Worm (Caenorhabditis elegans) whole organism, late embryonic: ENCODE results near the gene set-12.

ENCODE experiments used
- C38D4.7 ChIP-seq: fragments of 200-800 bp; sonication (Bioruptor generic); optimal IDR thresholded peaks from 2 replicates; lab custom pipeline; 2018; ENCODE audit warnings: mild to moderate bottlenecking, missing genetic modification characterization, moderate library complexity, missing compliant biosample characterization
- F13H6.1 ChIP-seq: sonication (generic microtip); optimal IDR thresholded peaks from 2 replicates; lab custom pipeline; 2016; ENCODE audit warnings: missing genetic modification characterization, missing compliant biosample characterization
- K09A11.1 ChIP-seq: sonication (generic microtip); optimal IDR thresholded peaks from 2 replicates; lab custom pipeline; 2017; ENCODE audit warnings: antibody characterized with exemption, mild to moderate bottlenecking, missing genetic modification characterization, missing compliant biosample characterization; ENCODE audit not compliant: insufficient read depth
- T23F11.4 ChIP-seq: fragments of 200-800 bp; sonication (Bioruptor generic); optimal IDR thresholded peaks from 2 replicates; lab custom pipeline; 2018; ENCODE audit warnings: mild to moderate bottlenecking, missing genetic modification characterization, missing compliant biosample characterization
- ahr-1 ChIP-seq: sonication (generic microtip); optimal IDR thresholded peaks from 2 replicates; lab custom pipeline; 2016; ENCODE audit warnings: missing genetic modification characterization, missing compliant biosample characterization
- ama-1 ChIP-seq: fragments of 150-350 bp; optimal IDR thresholded peaks from 2 replicates; lab custom pipeline; 2014
- ceh-14 ChIP-seq: sonication (generic microtip); optimal IDR thresholded peaks from 2 replicates; lab custom pipeline; 2016; ENCODE audit warnings: missing genotype, missing genetic modification characterization, missing compliant biosample characterization
- ceh-18 ChIP-seq: sonication (generic microtip); optimal IDR thresholded peaks from 2 replicates; lab custom pipeline; 2016; ENCODE audit warnings: missing genetic modification characterization, missing compliant biosample characterization
- ceh-19 ChIP-seq: fragments of 200-800 bp; sonication (Bioruptor generic); optimal IDR thresholded peaks from 2 replicates; lab custom pipeline; 2018; ENCODE audit warnings: mild to moderate bottlenecking, missing genetic modification characterization, missing compliant biosample characterization
- ceh-2 ChIP-seq: sonication (generic microtip); optimal IDR thresholded peaks from 2 replicates; lab custom pipeline; 2016; ENCODE audit warnings: missing genotype, missing genetic modification characterization, missing compliant biosample characterization
- ceh-22 ChIP-seq: sonication (generic microtip); optimal IDR thresholded peaks from 2 replicates; lab custom pipeline; 2017; ENCODE audit warnings: missing biosample characterization, missing genetic modification characterization
- ceh-24 ChIP-seq: sonication (generic microtip); optimal IDR thresholded peaks from 2 replicates; lab custom pipeline; 2016; ENCODE audit warnings: mild to moderate bottlenecking, missing genetic modification characterization, missing compliant biosample characterization
- ceh-45 ChIP-seq: fragments of 200-800 bp; sonication (Bioruptor generic); IDR thresholded peaks from 2 replicates; pipeline ENCODE4 v1.3.6; 2022; ENCODE audit warnings: missing genetic modification reagents, missing genetic modification characterization, missing compliant biosample characterization
- ceh-48 ChIP-seq: sonication (generic microtip); optimal IDR thresholded peaks from 2 replicates; lab custom pipeline; 2016; ENCODE audit warnings: missing genetic modification characterization, inconsistent platforms, missing compliant biosample characterization
- ceh-6 ChIP-seq: fragments of 200-800 bp; sonication (Bioruptor generic); optimal IDR thresholded peaks from 2 replicates; lab custom pipeline; 2018; ENCODE audit warnings: mild to moderate bottlenecking, missing genetic modification characterization, missing compliant biosample characterization
- ceh-9 ChIP-seq: sonication (generic microtip); optimal IDR thresholded peaks from 2 replicates; lab custom pipeline; 2016; ENCODE audit warnings: mild to moderate bottlenecking, missing genetic modification characterization, inconsistent platforms, missing compliant biosample characterization
- dmd-4 ChIP-seq: sonication (generic microtip); optimal IDR thresholded peaks from 2 replicates; lab custom pipeline; 2016; ENCODE audit warnings: borderline replicate concordance, missing genetic modification characterization, missing compliant biosample characterization
- elt-4 ChIP-seq: sonication (generic microtip); optimal IDR thresholded peaks from 2 replicates; lab custom pipeline; 2016; ENCODE audit warnings: missing genetic modification characterization, missing compliant biosample characterization
- ets-4 ChIP-seq: sonication (generic microtip); optimal IDR thresholded peaks from 2 replicates; lab custom pipeline; 2016; ENCODE audit warnings: missing genetic modification characterization, missing compliant biosample characterization
- fkh-6 ChIP-seq: sonication (generic microtip); optimal IDR thresholded peaks from 2 replicates; lab custom pipeline; 2016; ENCODE audit warnings: missing genetic modification characterization, missing compliant biosample characterization
- gmeb-2 ChIP-seq: sonication (generic microtip); optimal IDR thresholded peaks from 2 replicates; lab custom pipeline; 2016; ENCODE audit warnings: missing genetic modification characterization, inconsistent platforms, missing compliant biosample characterization
- hlh-15 ChIP-seq: sonication (generic microtip); optimal IDR thresholded peaks from 2 replicates; lab custom pipeline; 2016; ENCODE audit warnings: missing genetic modification characterization, missing compliant biosample characterization
- hlh-30 ChIP-seq: sonication (generic microtip); optimal IDR thresholded peaks from 2 replicates; lab custom pipeline; 2017; ENCODE audit warnings: antibody characterized with exemption, missing genetic modification characterization, missing compliant biosample characterization; ENCODE audit not compliant: insufficient read depth
- hlh-8 ChIP-seq: sonication (generic microtip); optimal IDR thresholded peaks from 2 replicates; lab custom pipeline; 2016; ENCODE audit warnings: missing genotype, missing genetic modification characterization, missing compliant biosample characterization
- lim-6 ChIP-seq: sonication (generic microtip); optimal IDR thresholded peaks from 2 replicates; lab custom pipeline; 2016; ENCODE audit warnings: missing genetic modification characterization, missing compliant biosample characterization
- madf-2 ChIP-seq: sonication (generic microtip); optimal IDR thresholded peaks from 2 replicates; lab custom pipeline; 2017; ENCODE audit warnings: missing genetic modification characterization, missing compliant biosample characterization
- mec-3 ChIP-seq: sonication (generic microtip); optimal IDR thresholded peaks from 2 replicates; lab custom pipeline; 2016; ENCODE audit warnings: borderline replicate concordance, missing genetic modification characterization, missing compliant biosample characterization
- nfya-1 ChIP-seq: sonication (generic microtip); optimal IDR thresholded peaks from 2 replicates; lab custom pipeline; 2017; ENCODE audit warnings: missing genetic modification characterization, mild to moderate bottlenecking, missing compliant biosample characterization, antibody characterized with exemption, moderate library complexity
- npax-4 ChIP-seq: sonication (generic microtip); optimal IDR thresholded peaks from 2 replicates; lab custom pipeline; 2016; ENCODE audit warnings: missing genetic modification characterization, missing compliant biosample characterization
- odd-2 ChIP-seq: sonication (generic microtip); optimal IDR thresholded peaks from 2 replicates; lab custom pipeline; 2017; ENCODE audit warnings: antibody characterized with exemption, mild to moderate bottlenecking, missing genetic modification characterization, missing compliant biosample characterization
- pat-9 ChIP-seq: fragments of 200-800 bp; sonication (Bioruptor generic); optimal IDR thresholded peaks from 2 replicates; lab custom pipeline; 2018; ENCODE audit warnings: mild to moderate bottlenecking, missing genetic modification characterization, moderate library complexity, missing compliant biosample characterization
- pha-2 ChIP-seq: sonication (generic microtip); optimal IDR thresholded peaks from 2 replicates; lab custom pipeline; 2017; ENCODE audit warnings: mild to moderate bottlenecking, missing genetic modification characterization, missing compliant biosample characterization
- pha-4 ChIP-seq: fragments of 150-350 bp; optimal IDR thresholded peaks from 2 replicates; lab custom pipeline; 2018; ENCODE audit warnings: missing biosample characterization, missing genetic modification reagents, missing genetic modification characterization
- pros-1 ChIP-seq: fragments of 150-350 bp; optimal IDR thresholded peaks from 2 replicates; lab custom pipeline; 2014; ENCODE audit warnings: missing biosample characterization, missing genetic modification reagents, missing genetic modification characterization
- sdc-2 ChIP-seq: sonication (generic microtip); optimal IDR thresholded peaks from 2 replicates; lab custom pipeline; 2016; ENCODE audit warnings: missing genotype, missing genetic modification characterization, missing compliant biosample characterization
- syd-9 ChIP-seq: sonication (generic microtip); optimal IDR thresholded peaks from 2 replicates; lab custom pipeline; 2016; ENCODE audit warnings: mild to moderate bottlenecking, missing genetic modification characterization, moderate library complexity, missing compliant biosample characterization
- tbx-7 ChIP-seq: sonication (generic microtip); optimal IDR thresholded peaks from 2 replicates; lab custom pipeline; 2016; ENCODE audit warnings: missing genotype, missing genetic modification characterization, missing compliant biosample characterization
- unc-42 ChIP-seq: sonication (generic microtip); optimal IDR thresholded peaks from 2 replicates; lab custom pipeline; 2016; ENCODE audit warnings: missing genotype, missing genetic modification characterization, missing compliant biosample characterization
- unc-55 ChIP-seq: sonication (generic microtip); optimal IDR thresholded peaks from 2 replicates; lab custom pipeline; 2017; ENCODE audit warnings: missing biosample characterization, missing genetic modification reagents, missing genetic modification characterization
- ztf-16 ChIP-seq: sonication (generic microtip); optimal IDR thresholded peaks from 2 replicates; lab custom pipeline; 2017; ENCODE audit warnings: missing genetic modification characterization, missing compliant biosample characterization

The set-12 gene

DNA sequence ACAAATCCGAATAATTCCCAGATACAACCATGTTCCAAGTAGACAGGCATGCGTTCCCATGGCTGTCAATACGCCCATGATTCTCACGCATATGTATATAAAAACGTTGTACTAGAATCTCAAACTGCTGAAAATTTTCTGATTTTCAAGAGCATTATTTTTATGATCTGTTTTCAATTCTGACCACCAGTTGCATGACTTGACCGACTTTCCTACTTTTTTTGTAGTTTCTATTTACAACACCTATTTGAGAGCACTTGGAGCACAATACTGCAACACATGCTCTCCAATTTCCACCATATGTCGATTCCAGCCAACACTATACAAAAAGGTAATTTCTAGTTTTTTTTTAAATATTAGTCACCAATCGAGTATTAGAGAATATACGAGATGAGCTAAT is 7.9 kb upstream of the set-12 start, which contains the start of gene ref-2:
ref-2 (plus strand) TSS at position 301 of the 400 bp plus-strand sequence.
- TF ChIP-seq T23F11.4, result no peak
- TF ChIP-seq ceh-18 (tag; lab: Kevin White, UChicago), result no peak
- TF ChIP-seq ceh-14 (tag; lab: Kevin White, UChicago), result no peak
- TF ChIP-seq hlh-30, result no peak
- no peak for TF ChIP-seq pha-2 (tag; lab: Kevin White, UChicago)

DNA sequence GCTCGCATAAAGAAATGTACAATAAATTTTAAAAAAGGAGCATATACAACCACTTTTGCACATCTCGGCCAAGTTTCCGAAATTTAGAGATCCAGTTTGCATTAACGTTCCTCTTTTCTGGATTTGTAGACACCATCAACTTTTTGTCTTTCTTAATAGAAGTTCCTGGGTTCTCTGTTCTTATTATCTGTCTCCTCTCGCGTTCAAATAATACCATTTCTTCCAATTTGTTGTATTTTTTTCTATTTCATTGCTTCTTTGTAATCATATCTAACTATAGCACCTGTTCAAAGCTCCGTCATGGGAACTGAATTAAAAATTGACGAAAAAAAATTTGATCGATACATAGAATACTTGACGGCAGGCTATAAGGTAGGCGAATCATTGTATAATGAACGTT is 3.3 kb upstream of the set-12 start, which contains the start of gene K09F5.1:
K09F5.1 (plus strand) TSS at position 301 of the 400 bp plus-strand sequence.
- TF ChIP-seq odd-2 (no peak), nfya-1 (tag; lab: Kevin White, UChicago) (no peak), ceh-19 (GFP tag; lab: Kevin White, UChicago) (no peak), ceh-6 (GFP tag; lab: Kevin White, UChicago) (no peak), ceh-9 (tag; lab: Kevin White, UChicago) (no peak), dmd-4 (tag; lab: Kevin White, UChicago) (no peak), madf-2 (no peak), hlh-15 (tag; lab: Kevin White, UChicago) (no peak), ceh-22 (tag; lab: Kevin White, UChicago) (no peak), tbx-7 (no peak), ceh-18 (tag; lab: Kevin White, UChicago) (no peak), pat-9 (no peak), C38D4.7 (GFP tag; lab: Kevin White, UChicago) (no peak), ztf-16 (tag; lab: Kevin White, UChicago) (no peak), ceh-48 (tag; lab: Kevin White, UChicago) (no peak), K09A11.1 (no peak), npax-4 (tag; lab: Kevin White, UChicago) (no peak), ceh-24 (no peak), gmeb-2 (no peak), ceh-45 (GFP tag; lab: Robert Waterston, UW) (no peak)

ce11 chrX:7733571-7733970 is 2.5 kb downstream of the set-12 start:
- TF ChIP-seq F13H6.1 (tag; lab: Kevin White, UChicago) (no peak), ama-1 (no peak), madf-2 (no peak)
- TF ChIP-seq, all 69 proteins: peak for 0

ce11 chrX:7727601-7728000 is 8.5 kb downstream of the set-12 start, which contains the start of gene vit-1:
vit-1 (plus strand) TSS chrX:7727889.
- no peak for TF ChIP-seq syd-9 (tag; lab: Kevin White, UChicago)
- no peak for TF ChIP-seq pros-1 (tag; lab: Kevin White, UChicago)
- TF ChIP-seq unc-42 (tag; lab: Kevin White, UChicago), result no peak
- TF ChIP-seq unc-55 (GFP tag; lab: Kevin White, UChicago), result no peak
- no peak for TF ChIP-seq mec-3 (tag; lab: Kevin White, UChicago)
- TF ChIP-seq ceh-2 (tag; lab: Kevin White, UChicago), result no peak
- no peak for TF ChIP-seq ets-4 (tag; lab: Kevin White, UChicago)
- TF ChIP-seq ahr-1 (tag; lab: Kevin White, UChicago), result no peak
- no peak for TF ChIP-seq elt-4 (tag; lab: Kevin White, UChicago)
- no peak for TF ChIP-seq C38D4.7 (GFP tag; lab: Kevin White, UChicago)
- no peak for TF ChIP-seq ceh-48 (tag; lab: Kevin White, UChicago)
- no peak for TF ChIP-seq lim-6 (tag; lab: Kevin White, UChicago)
- TF ChIP-seq sdc-2 (tag; lab: Kevin White, UChicago), result no peak
- no peak for TF ChIP-seq pha-4 (tag; lab: Kevin White, UChicago)
- no peak for TF ChIP-seq fkh-6 (tag; lab: Kevin White, UChicago)
- no peak for TF ChIP-seq gmeb-2
- TF ChIP-seq hlh-8 (tag; lab: Kevin White, UChicago), result no peak
- no peak for TF ChIP-seq hlh-15 (tag; lab: Kevin White, UChicago)
- TF ChIP-seq, all 69 proteins: peak for 0
